Worm (Caenorhabditis elegans) whole organism, L2 larva: ENCODE results near the gene T12A2.3.

ENCODE experiments used
- F13H6.1 ChIP-seq: sonication (generic microtip); optimal IDR thresholded peaks from 2 replicates; lab custom pipeline; 2016; ENCODE audit warnings: missing genetic modification characterization, missing compliant biosample characterization
- R02D3.7 ChIP-seq: fragments of 150-350 bp; optimal IDR thresholded peaks from 2 replicates; lab custom pipeline; 2014; ENCODE audit warnings: missing biosample characterization, missing genetic modification characterization
- ZK546.5 ChIP-seq: sonication (generic microtip); optimal IDR thresholded peaks from 2 replicates; lab custom pipeline; 2017; ENCODE audit warnings: missing biosample characterization, missing genetic modification characterization
- aly-2 ChIP-seq: fragments of 150-350 bp; optimal IDR thresholded peaks from 2 replicates; lab custom pipeline; 2014; ENCODE audit warnings: missing biosample characterization, missing genetic modification characterization
- ama-1 ChIP-seq: fragments of 150-350 bp; optimal IDR thresholded peaks from 2 replicates; lab custom pipeline; 2018; ENCODE audit warnings: inconsistent platforms
- blmp-1 ChIP-seq: sonication (generic microtip); optimal IDR thresholded peaks from 2 replicates; lab custom pipeline; 2017; ENCODE audit warnings: missing genetic modification characterization, mild to moderate bottlenecking, missing compliant biosample characterization, antibody characterized with exemption, moderate library complexity; ENCODE audit not compliant: insufficient read depth
- ceh-16 ChIP-seq: fragments of 150-350 bp; optimal IDR thresholded peaks from 2 replicates; lab custom pipeline; 2014; ENCODE audit warnings: missing biosample characterization, missing genetic modification characterization
- ceh-82 ChIP-seq: fragments of 150-350 bp; optimal IDR thresholded peaks from 2 replicates; lab custom pipeline; 2014; ENCODE audit warnings: missing biosample characterization, missing genetic modification characterization
- egl-27 ChIP-seq: sonication (generic microtip); optimal IDR thresholded peaks from 3 replicates; lab custom pipeline; 2017; ENCODE audit warnings: missing biosample characterization, missing genetic modification reagents, missing genetic modification characterization
- elt-1 ChIP-seq: fragments of 150-350 bp; optimal IDR thresholded peaks from 2 replicates; lab custom pipeline; 2014; ENCODE audit warnings: missing biosample characterization, missing genetic modification characterization
- elt-3 ChIP-seq: sonication (generic microtip); optimal IDR thresholded peaks from 2 replicates; lab custom pipeline; 2017; ENCODE audit warnings: missing biosample characterization, missing genetic modification characterization
- fos-1 ChIP-seq: fragments of 150-350 bp; optimal IDR thresholded peaks from 2 replicates; lab custom pipeline; 2014; ENCODE audit warnings: missing biosample characterization, missing genetic modification characterization
- gmeb-1 ChIP-seq: fragments of 150-350 bp; optimal IDR thresholded peaks from 2 replicates; lab custom pipeline; 2014; ENCODE audit warnings: missing biosample characterization, missing genetic modification characterization
- lin-11 ChIP-seq: fragments of 150-350 bp; sonication (generic microtip); optimal IDR thresholded peaks from 2 replicates; lab custom pipeline; 2014; ENCODE audit warnings: missing biosample characterization, missing genetic modification characterization, inconsistent platforms, mixed read lengths
- lin-13 ChIP-seq: fragments of 150-350 bp; optimal IDR thresholded peaks from 2 replicates; lab custom pipeline; 2014; ENCODE audit warnings: missing biosample characterization, missing genetic modification reagents, missing genetic modification characterization
- lin-39 ChIP-seq: fragments of 150-350 bp; optimal IDR thresholded peaks from 2 replicates; lab custom pipeline; 2014; ENCODE audit warnings: missing biosample characterization, missing genetic modification reagents, missing genetic modification characterization
- lsy-2 ChIP-seq, 2 experiments: fragments of 150-350 bp in 1 of 2; sonication (generic microtip) in 1 of 2; optimal IDR thresholded peaks; 2 replicates each; lab custom pipeline; 2014 to 2017; ENCODE audit warnings: missing biosample characterization in 2 of 2, missing genetic modification characterization in 2 of 2
- mab-5 ChIP-seq: fragments of 150-350 bp; optimal IDR thresholded peaks from 2 replicates; lab custom pipeline; 2014; ENCODE audit warnings: missing biosample characterization, missing genetic modification characterization
- mbf-1 ChIP-seq: sonication (generic microtip); optimal IDR thresholded peaks from 2 replicates; lab custom pipeline; 2017; ENCODE audit warnings: missing biosample characterization, missing genetic modification characterization
- nhr-10 ChIP-seq: sonication (generic microtip); optimal IDR thresholded peaks from 2 replicates; lab custom pipeline; 2017; ENCODE audit warnings: missing biosample characterization, missing genetic modification characterization
- nhr-12 ChIP-seq: fragments of 150-350 bp; optimal IDR thresholded peaks from 2 replicates; lab custom pipeline; 2014; ENCODE audit warnings: missing biosample characterization, missing genetic modification characterization
- nhr-129 ChIP-seq: fragments of 150-350 bp; optimal IDR thresholded peaks from 2 replicates; lab custom pipeline; 2014; ENCODE audit warnings: missing biosample characterization, missing genetic modification characterization
- nhr-237 ChIP-seq: fragments of 150-350 bp; optimal IDR thresholded peaks from 2 replicates; lab custom pipeline; 2014; ENCODE audit warnings: missing biosample characterization, missing genetic modification characterization
- nhr-6 ChIP-seq: fragments of 150-350 bp; optimal IDR thresholded peaks from 2 replicates; lab custom pipeline; 2014; ENCODE audit warnings: missing biosample characterization, missing genetic modification characterization
- nhr-77 ChIP-seq: fragments of 150-350 bp; optimal IDR thresholded peaks from 2 replicates; lab custom pipeline; 2014; ENCODE audit warnings: missing biosample characterization, missing genetic modification characterization
- sma-9 ChIP-seq, 2 experiments: fragments of 150-350 bp in 1 of 2; sonication (generic microtip) in 1 of 2; optimal IDR thresholded peaks; 2 replicates each; lab custom pipeline; 2014 to 2016; ENCODE audit warnings: missing genetic modification characterization in 2 of 2, mild to moderate bottlenecking in 1 of 2, missing biosample characterization in 1 of 2, missing compliant biosample characterization in 1 of 2, missing genetic modification reagents in 1 of 2, moderate library complexity in 1 of 2
- unc-39 ChIP-seq: fragments of 150-350 bp; optimal IDR thresholded peaks from 2 replicates; lab custom pipeline; 2014; ENCODE audit warnings: missing biosample characterization, missing genetic modification characterization
- unc-62 ChIP-seq: fragments of 150-350 bp; optimal IDR thresholded peaks from 2 replicates; lab custom pipeline; 2014; ENCODE audit warnings: missing biosample characterization, missing genetic modification reagents, missing genetic modification characterization

T12A2.3 gene

ce11 chrIII:6280070-6280596 lies 39.5 kb downstream of the T12A2.3 start, which contains the start of gene hmg-1.2 (continued):
- no peak for TF ChIP-seq elt-1
- peak; percentile 44 for TF ChIP-seq unc-62 (GFP tag; lab: Kevin White, UChicago)
- peak; percentile 95 for TF ChIP-seq F13H6.1 (tag; lab: Kevin White, UChicago)
- no peak for TF ChIP-seq mbf-1 (tag; lab: Kevin White, UChicago)
- no peak for TF ChIP-seq nhr-12 (tag; lab: Kevin White, UChicago)
- no peak for TF ChIP-seq ama-1 (lab: Kevin White, UChicago)
- TF ChIP-seq lin-13 (GFP tag; lab: Kevin White, UChicago) = peak; percentile 54
- TF ChIP-seq ZK546.5 = peak; percentile 5

DNA sequence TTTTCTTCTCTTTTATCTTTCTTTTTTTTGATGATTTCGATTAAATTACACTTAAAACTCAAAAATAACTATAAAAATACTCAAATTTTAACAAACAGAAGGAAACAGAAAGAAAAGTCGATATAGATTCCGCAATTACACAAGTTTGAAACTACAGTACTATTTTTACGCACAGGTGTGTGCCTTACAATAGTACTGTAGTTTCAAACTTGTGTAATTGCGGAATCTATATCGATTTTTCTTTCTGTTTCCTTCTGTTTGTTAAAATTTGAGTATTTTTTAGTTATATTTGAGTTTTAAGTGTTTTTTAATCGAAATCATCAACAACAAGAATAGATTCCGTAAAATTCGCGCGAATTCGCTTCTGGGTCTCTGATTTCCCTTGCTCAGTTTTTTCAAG lies 42.4 kb downstream of the T12A2.3 start:
- no peak for TF ChIP-seq aly-2 (tag; lab: Kevin White, UChicago)
- no peak for TF ChIP-seq egl-27 (tag; lab: Kevin White, UChicago)
- no peak for TF ChIP-seq R02D3.7
- TF ChIP-seq ceh-82 = no peak
- no peak for TF ChIP-seq F13H6.1 (tag; lab: Kevin White, UChicago)
- TF ChIP-seq lin-39 = no peak
- TF ChIP-seq gmeb-1 (tag; lab: Kevin White, UChicago) = no peak
- no peak for TF ChIP-seq lin-11 (tag; lab: Kevin White, UChicago)
- TF ChIP-seq ceh-16 (tag; lab: Kevin White, UChicago) = no peak
- TF ChIP-seq ama-1 (lab: Kevin White, UChicago) = no peak
- TF ChIP-seq sma-9 (GFP tag; optimal IDR thresholded peaks at IDR 0.05; lab: Kevin White, UChicago) = no peak
- no peak for TF ChIP-seq sma-9 (tag; optimal IDR thresholded peaks at IDR 0.05; lab: Kevin White, UChicago)

ce11 chrIII:6285890-6286289 lies 45.3 kb downstream of the T12A2.3 start, which contains the start of gene gadr-3:
Gene gadr-3, minus strand, starts transcription at chrIII:6285990.
- TF ChIP-seq mab-5 (tag; lab: Kevin White, UChicago) (no peak), nhr-10 (tag; lab: Kevin White, UChicago) (no peak), aly-2 (tag; lab: Kevin White, UChicago) (no peak), nhr-6 (tag; lab: Kevin White, UChicago) (no peak)

ce11 chrIII:6287195-6287594 lies 46.6 kb downstream of the T12A2.3 start, which contains the start of gene F47D12.6:
Gene F47D12.6, minus strand, starts transcription at chrIII:6287295.
- TF ChIP-seq fos-1 = peak; percentile 41
- no peak for TF ChIP-seq lsy-2 (tag; optimal IDR thresholded peaks at IDR 0.05; lab: Kevin White, UChicago)
- TF ChIP-seq blmp-1 = no peak

- TF ChIP-seq nhr-129 (tag; lab: Kevin White, UChicago) = peak; percentile 2
- TF ChIP-seq unc-39 (tag; lab: Kevin White, UChicago) = no peak
- no peak for TF ChIP-seq sma-9 (GFP tag; optimal IDR thresholded peaks at IDR 0.05; lab: Kevin White, UChicago)
- TF ChIP-seq sma-9 (tag; optimal IDR thresholded peaks at IDR 0.05; lab: Kevin White, UChicago) = no peak
- TF ChIP-seq elt-3 (tag; lab: Kevin White, UChicago) = no peak
- TF ChIP-seq nhr-237 (tag; lab: Kevin White, UChicago) = no peak
These were observed 48.7 kb downstream of the T12A2.3 start for ce11 chrIII:6289366-6289765.

DNA sequence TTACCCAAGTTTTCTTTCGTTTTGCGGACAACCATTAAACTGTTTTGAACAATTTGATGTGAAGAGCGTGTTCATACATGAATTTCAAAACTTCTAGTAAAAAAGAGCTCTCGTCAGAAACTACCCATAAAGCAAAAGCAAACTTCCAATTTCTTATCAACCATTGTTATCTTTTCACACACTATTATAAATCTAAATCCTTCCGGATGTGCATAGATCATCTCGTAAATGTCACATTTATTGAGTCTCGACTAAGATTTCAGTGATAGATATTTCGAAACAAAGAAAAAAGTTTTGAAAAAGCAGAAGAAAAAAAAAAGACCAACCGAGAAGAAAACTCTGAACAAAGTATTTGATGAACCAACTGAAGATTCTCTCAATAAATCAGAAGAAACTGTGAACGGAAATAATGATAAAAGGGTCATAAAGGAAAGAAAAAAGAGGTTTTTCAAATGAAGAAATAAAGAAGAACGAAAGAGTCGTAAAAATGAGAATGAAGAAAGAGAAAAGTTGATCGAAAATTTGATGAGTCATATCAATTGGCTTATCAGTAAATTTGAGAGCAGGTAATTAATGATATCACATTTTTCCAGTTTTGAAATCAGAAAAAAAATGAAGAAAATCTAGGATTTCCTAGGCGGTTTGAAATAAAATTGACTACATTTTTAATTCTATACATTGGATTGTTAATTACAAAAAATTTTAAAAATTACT lies 50.0 kb downstream of the T12A2.3 start:
- no peak for TF ChIP-seq nhr-77 (tag; lab: Kevin White, UChicago)
- TF ChIP-seq fos-1 = peak; percentile 95
- TF ChIP-seq, all 48 proteins: peak for 1
